Worm (Caenorhabditis elegans): ENCODE measurements around the gene sel-13.

The sel-13 gene

ce11 chrIII:4735443-4735842 is 35.4 kb upstream of the sel-13 start, which contains the start of gene F17C8.7:
Gene F17C8.7, plus strand, starts transcription at chrIII:4735743.
- TF ChIP-seq cnd-1 (tag; optimal IDR thresholded peaks at IDR 0.05) (no peak), ceh-43 (GFP tag; optimal IDR thresholded peaks at IDR 0.05) (no peak), snpc-4 (tag; optimal IDR thresholded peaks at IDR 0.05) (no peak), nhr-12 (tag; optimal IDR thresholded peaks at IDR 0.05) (no peak), nhr-2 (tag; optimal IDR thresholded peaks at IDR 0.05) (no peak), pha-4 (tag; optimal IDR thresholded peaks at IDR 0.05) (no peak), mab-5 (tag; optimal IDR thresholded peaks at IDR 0.05) (no peak), ztf-11 (tag; optimal IDR thresholded peaks at IDR 0.05) (no peak), tbx-8 (GFP tag; optimal IDR thresholded peaks at IDR 0.05) (no peak), zip-8 (tag; optimal IDR thresholded peaks at IDR 0.05) (no peak), nhr-76 (tag; optimal IDR thresholded peaks at IDR 0.05) (no peak)

ce11 chrIII:4734056-4734455 is 34.0 kb upstream of the sel-13 start, which contains the start of gene F17C8.9:
Gene F17C8.9, plus strand, starts transcription at chrIII:4734356.
- TF ChIP-seq drap-1 (GFP tag; optimal IDR thresholded peaks at IDR 0.05): no peak
- TF ChIP-seq zip-8 (tag; optimal IDR thresholded peaks at IDR 0.05): no peak
- no peak for TF ChIP-seq elt-1 (tag; optimal IDR thresholded peaks at IDR 0.05; ENCODE audit: borderline replicate concordance, insufficient read depth)
- no peak for TF ChIP-seq sptf-1 (tag; optimal IDR thresholded peaks at IDR 0.05)
- TF ChIP-seq nhr-12 (tag; optimal IDR thresholded peaks at IDR 0.05): no peak

ce11 chrIII:4731295-4731988 is 31.4 kb upstream of the sel-13 start, which contains the start of gene F17C8.3:
Gene F17C8.3, plus strand, starts transcription at chrIII:4731938.
- TF ChIP-seq unc-120 (tag; optimal IDR thresholded peaks at IDR 0.05; ENCODE audit: poor library complexity, severe bottlenecking) (peak; percentile 26), mab-5 (tag; optimal IDR thresholded peaks at IDR 0.05) (no peak), bed-3 (GFP tag; optimal IDR thresholded peaks at IDR 0.05) (no peak), hlh-1 (tag; optimal IDR thresholded peaks at IDR 0.05) (peak; percentile 69)

ce11 chrIII:4723922-4724321 is 23.9 kb upstream of the sel-13 start:
- no peak for TF ChIP-seq drap-1 (GFP tag; optimal IDR thresholded peaks at IDR 0.05)
- no peak for TF ChIP-seq mab-5 (tag; optimal IDR thresholded peaks at IDR 0.05)
- no peak for TF ChIP-seq ceh-39 (tag; optimal IDR thresholded peaks at IDR 0.05)
- TF ChIP-seq cnd-1 (tag; optimal IDR thresholded peaks at IDR 0.05): no peak
- TF ChIP-seq unc-62 (GFP tag; optimal IDR thresholded peaks at IDR 0.05): no peak
- TF ChIP-seq ztf-11 (tag; optimal IDR thresholded peaks at IDR 0.05): no peak
- no peak for TF ChIP-seq nhr-12 (tag; optimal IDR thresholded peaks at IDR 0.05)
- TF ChIP-seq ces-1 (GFP tag; optimal IDR thresholded peaks at IDR 0.05): no peak
- no peak for TF ChIP-seq mls-2 (tag; optimal IDR thresholded peaks at IDR 0.05)
- no peak for TF ChIP-seq lsy-2 (tag; optimal IDR thresholded peaks at IDR 0.05)
- TF ChIP-seq zip-8 (tag; optimal IDR thresholded peaks at IDR 0.05): no peak
- TF ChIP-seq mep-1 (tag; optimal IDR thresholded peaks at IDR 0.05): no peak
- no peak for TF ChIP-seq sem-2 (GFP tag; optimal IDR thresholded peaks at IDR 0.05)
- TF ChIP-seq nhr-76 (tag; optimal IDR thresholded peaks at IDR 0.05): no peak
- no peak for TF ChIP-seq snpc-4 (tag; optimal IDR thresholded peaks at IDR 0.05)
- no peak for TF ChIP-seq elt-1 (tag; optimal IDR thresholded peaks at IDR 0.05; ENCODE audit: borderline replicate concordance, insufficient read depth)
- no peak for TF ChIP-seq nhr-28 (tag; optimal IDR thresholded peaks at IDR 0.05)
- TF ChIP-seq sptf-1 (tag; optimal IDR thresholded peaks at IDR 0.05): no peak
- TF ChIP-seq ceh-43 (GFP tag; optimal IDR thresholded peaks at IDR 0.05): no peak
- no peak for TF ChIP-seq tbx-8 (GFP tag; optimal IDR thresholded peaks at IDR 0.05)

ce11 chrIII:4721750-4722149 is 21.7 kb upstream of the sel-13 start, which contains the start of gene acy-1:
Gene acy-1, plus strand, starts transcription at chrIII:4722095.
- no peak for TF ChIP-seq sem-2 (GFP tag; optimal IDR thresholded peaks at IDR 0.05)
- no peak for TF ChIP-seq mab-5 (tag; optimal IDR thresholded peaks at IDR 0.05)
- peak; percentile 30 for TF ChIP-seq cnd-1 (tag; optimal IDR thresholded peaks at IDR 0.05)
- TF ChIP-seq pha-4 (tag; optimal IDR thresholded peaks at IDR 0.05): no peak
- no peak for TF ChIP-seq ceh-43 (GFP tag; optimal IDR thresholded peaks at IDR 0.05)
- TF ChIP-seq elt-1 (tag; optimal IDR thresholded peaks at IDR 0.05; ENCODE audit: borderline replicate concordance, insufficient read depth): no peak
- TF ChIP-seq nhr-2 (tag; optimal IDR thresholded peaks at IDR 0.05): no peak
- TF ChIP-seq nhr-28 (tag; optimal IDR thresholded peaks at IDR 0.05): no peak
- TF ChIP-seq elt-3 (tag; optimal IDR thresholded peaks at IDR 0.05): no peak
- TF ChIP-seq ceh-39 (tag; optimal IDR thresholded peaks at IDR 0.05): no peak
- TF ChIP-seq unc-62 (GFP tag; optimal IDR thresholded peaks at IDR 0.05): peak; percentile 33
- no peak for TF ChIP-seq lin-13 (tag; optimal IDR thresholded peaks at IDR 0.05)
- TF ChIP-seq hlh-1 (tag; optimal IDR thresholded peaks at IDR 0.05): peak; percentile 81
- peak; percentile 67 for TF ChIP-seq nhr-237 (tag; optimal IDR thresholded peaks at IDR 0.05)
- peak; percentile 62 for TF ChIP-seq mls-2 (tag; optimal IDR thresholded peaks at IDR 0.05)
- no peak for TF ChIP-seq lin-32 (GFP tag; optimal IDR thresholded peaks at IDR 0.05)
- TF ChIP-seq bed-3 (GFP tag; optimal IDR thresholded peaks at IDR 0.05): no peak
- no peak for TF ChIP-seq ztf-11 (tag; optimal IDR thresholded peaks at IDR 0.05)
- peak; percentile 22 for TF ChIP-seq lsy-2 (tag; optimal IDR thresholded peaks at IDR 0.05)
- TF ChIP-seq ceh-83 (GFP tag; optimal IDR thresholded peaks at IDR 0.05): no peak
- TF ChIP-seq drap-1 (GFP tag; optimal IDR thresholded peaks at IDR 0.05): no peak
- no peak for TF ChIP-seq flh-1 (GFP tag; optimal IDR thresholded peaks at IDR 0.05)
- TF ChIP-seq zip-8 (tag; optimal IDR thresholded peaks at IDR 0.05): no peak
- no peak for TF ChIP-seq M03D4.4 (tag; optimal IDR thresholded peaks at IDR 0.05)
- TF ChIP-seq nhr-76 (tag; optimal IDR thresholded peaks at IDR 0.05): no peak
- peak; percentile 12 for TF ChIP-seq blmp-1 (tag; optimal IDR thresholded peaks at IDR 0.05)
- no peak for TF ChIP-seq nhr-12 (tag; optimal IDR thresholded peaks at IDR 0.05)
- TF ChIP-seq unc-120 (tag; optimal IDR thresholded peaks at IDR 0.05; ENCODE audit: poor library complexity, severe bottlenecking): peak; percentile 69
- TF ChIP-seq unc-39 (tag; optimal IDR thresholded peaks at IDR 0.05): no peak
- peak; percentile 43 for TF ChIP-seq ham-2 (GFP tag; optimal IDR thresholded peaks at IDR 0.05)
- peak; percentile 69 for TF ChIP-seq mep-1 (tag; optimal IDR thresholded peaks at IDR 0.05)
- no peak for TF ChIP-seq snpc-4 (tag; optimal IDR thresholded peaks at IDR 0.05)
- TF ChIP-seq sptf-1 (tag; optimal IDR thresholded peaks at IDR 0.05): peak; percentile 55
- TF ChIP-seq tbx-8 (GFP tag; optimal IDR thresholded peaks at IDR 0.05): no peak
- peak; percentile 92 for TF ChIP-seq ces-1 (GFP tag; optimal IDR thresholded peaks at IDR 0.05)
